Worm (Caenorhabditis elegans): Measurements from ENCODE around the gene set-16.

- TF ChIP-seq tbx-11 (GFP tag; IDR thresholded peaks at IDR 0.05) = no peak
- no peak for TF ChIP-seq tbx-37 (GFP tag; conservative IDR thresholded peaks at IDR 0.05)
- TF ChIP-seq tra-4 (tag; optimal IDR thresholded peaks at IDR 0.05) = no peak
- TF ChIP-seq ama-1 (optimal IDR thresholded peaks at IDR 0.05) = no peak
- no peak for TF ChIP-seq hmg-4 (GFP tag; optimal IDR thresholded peaks at IDR 0.05)
These were observed 19.5 kb upstream of the set-16 start, which contains the start of gene taf-9 for ce11 chrIII:13624226-13624625.

All from whole organism, early embryonic.